Fruit fly (Drosophila melanogaster) whole organism: ENCODE results near the gene SF1.

Experiments
- EcR ChIP-seq, 2 experiments: fragments of >200 bp; optimal IDR thresholded peaks; 2 replicates each; lab custom pipeline; 2017; ENCODE audit warnings: missing biosample characterization in 2 of 2, missing genetic modification characterization in 2 of 2, missing genetic modification reagents in 2 of 2
- pan ChIP-seq: fragments of >200 bp; optimal IDR thresholded peaks from 2 replicates; lab custom pipeline; 2017
- psq ChIP-seq: fragments of >200 bp; optimal IDR thresholded peaks from 2 replicates; lab custom pipeline; 2017
- usp ChIP-seq: fragments of >200 bp; optimal IDR thresholded peaks from 2 replicates; lab custom pipeline; 2017; ENCODE audit warnings: missing biosample characterization, missing genetic modification characterization, mixed read lengths

dm6 chr3R:17544594-17544993, 4.4 kb downstream of the SF1 start:
- TF ChIP-seq EcR (GFP tag; optimal IDR thresholded peaks at IDR 0.05; lab: Kevin White, UChicago), result no peak
- TF ChIP-seq psq (lab: Kevin White, UChicago), result no peak
- no peak for TF ChIP-seq pan
- no peak for TF ChIP-seq usp (GFP tag; lab: Kevin White, UChicago)
